Worm (Caenorhabditis elegans) whole organism, L3 larva: Measurements from ENCODE around the gene ngn-1.

Experiments
- R02D3.7 ChIP-seq: fragments of 150-350 bp; optimal IDR thresholded peaks from 2 replicates; lab custom pipeline; 2014; ENCODE audit warnings: missing biosample characterization, missing genetic modification characterization
- ZK546.5 ChIP-seq: sonication (generic microtip); optimal IDR thresholded peaks from 2 replicates; lab custom pipeline; 2017; ENCODE audit warnings: missing biosample characterization, missing genetic modification characterization
- aly-2 ChIP-seq: fragments of 150-350 bp; optimal IDR thresholded peaks from 2 replicates; lab custom pipeline; 2014; ENCODE audit warnings: missing biosample characterization, missing genetic modification characterization
- ama-1 ChIP-seq: fragments of 150-350 bp; optimal IDR thresholded peaks from 2 replicates; lab custom pipeline; 2018
- ceh-16 ChIP-seq: sonication (generic microtip); optimal IDR thresholded peaks from 2 replicates; lab custom pipeline; 2017; ENCODE audit warnings: missing biosample characterization, missing genetic modification characterization
- ceh-28 ChIP-seq: fragments of 150-350 bp; optimal IDR thresholded peaks from 2 replicates; lab custom pipeline; 2014; ENCODE audit warnings: missing biosample characterization, missing genetic modification reagents, missing genetic modification characterization
- ceh-9 ChIP-seq: sonication (generic microtip); optimal IDR thresholded peaks from 2 replicates; lab custom pipeline; 2018; ENCODE audit warnings: missing biosample characterization, missing genetic modification characterization
- daf-12 ChIP-seq: fragments of 150-350 bp; optimal IDR thresholded peaks from 2 replicates; lab custom pipeline; 2014; ENCODE audit warnings: missing biosample characterization, missing genetic modification reagents, missing genetic modification characterization
- elt-1 ChIP-seq: fragments of 150-350 bp; optimal IDR thresholded peaks from 2 replicates; lab custom pipeline; 2014; ENCODE audit warnings: missing biosample characterization, missing genetic modification characterization
- elt-2 ChIP-seq: sonication (generic microtip); optimal IDR thresholded peaks from 2 replicates; lab custom pipeline; 2016; ENCODE audit warnings: missing genetic modification reagents, mild to moderate bottlenecking, missing genetic modification characterization, missing compliant biosample characterization
- eor-1 ChIP-seq, 2 experiments: fragments of 150-350 bp; optimal IDR thresholded peaks; 2 replicates each; lab custom pipeline; 2014 to 2018; ENCODE audit warnings: missing biosample characterization in 2 of 2, missing genetic modification characterization in 2 of 2
- hmg-11 ChIP-seq: sonication (generic microtip); optimal IDR thresholded peaks from 2 replicates; lab custom pipeline; 2016; ENCODE audit warnings: missing genetic modification characterization, missing compliant biosample characterization
- jun-1 ChIP-seq: fragments of 150-350 bp; optimal IDR thresholded peaks from 2 replicates; lab custom pipeline; 2014; ENCODE audit warnings: missing biosample characterization, missing genetic modification reagents, missing genetic modification characterization
- lin-15B ChIP-seq: fragments of 150-350 bp; optimal IDR thresholded peaks from 2 replicates; lab custom pipeline; 2014; ENCODE audit warnings: missing biosample characterization, missing genetic modification characterization
- lsy-12 ChIP-seq: sonication (generic microtip); optimal IDR thresholded peaks from 2 replicates; lab custom pipeline; 2016; ENCODE audit warnings: mild to moderate bottlenecking, missing genetic modification characterization, missing compliant biosample characterization
- mdl-1 ChIP-seq: fragments of 150-350 bp; optimal IDR thresholded peaks from 2 replicates; lab custom pipeline; 2014; ENCODE audit warnings: missing biosample characterization, missing genetic modification characterization
- mml-1 ChIP-seq: fragments of 150-350 bp; sonication (generic microtip); optimal IDR thresholded peaks from 3 replicates; lab custom pipeline; 2014; ENCODE audit warnings: missing biosample characterization, missing genetic modification characterization
- nfya-1 ChIP-seq: sonication (generic microtip); optimal IDR thresholded peaks from 2 replicates; lab custom pipeline; 2017; ENCODE audit warnings: missing genetic modification characterization, mild to moderate bottlenecking, missing compliant biosample characterization, antibody characterized with exemption, moderate library complexity; ENCODE audit not compliant: insufficient read depth
- nhr-11 ChIP-seq: fragments of 150-350 bp; optimal IDR thresholded peaks from 2 replicates; lab custom pipeline; 2014; ENCODE audit warnings: missing biosample characterization, missing genetic modification characterization
- nhr-12 ChIP-seq: fragments of 150-350 bp; optimal IDR thresholded peaks from 2 replicates; lab custom pipeline; 2014; ENCODE audit warnings: missing biosample characterization, missing genetic modification characterization
- nhr-23 ChIP-seq: fragments of 150-350 bp; optimal IDR thresholded peaks from 2 replicates; lab custom pipeline; 2014; ENCODE audit warnings: missing biosample characterization, missing genetic modification reagents, missing genetic modification characterization
- nhr-237 ChIP-seq: fragments of 150-350 bp; optimal IDR thresholded peaks from 2 replicates; lab custom pipeline; 2014; ENCODE audit warnings: missing biosample characterization, missing genetic modification characterization
- nhr-25 ChIP-seq: sonication (generic microtip); optimal IDR thresholded peaks from 2 replicates; lab custom pipeline; 2017; ENCODE audit warnings: missing biosample characterization, missing genetic modification characterization
- nhr-67 ChIP-seq: fragments of 150-350 bp; optimal IDR thresholded peaks from 2 replicates; lab custom pipeline; 2014; ENCODE audit warnings: missing biosample characterization, missing genetic modification characterization
- nhr-77 ChIP-seq: fragments of 150-350 bp; optimal IDR thresholded peaks from 2 replicates; lab custom pipeline; 2014; ENCODE audit warnings: missing biosample characterization, missing genetic modification characterization
- pha-4 ChIP-seq: fragments of 150-350 bp; optimal IDR thresholded peaks from 2 replicates; lab custom pipeline; 2014; ENCODE audit warnings: missing biosample characterization, missing genetic modification reagents, missing genetic modification characterization
- pqm-1 ChIP-seq: fragments of 150-350 bp; optimal IDR thresholded peaks from 2 replicates; lab custom pipeline; 2017; ENCODE audit warnings: missing biosample characterization, missing genetic modification characterization, inconsistent platforms
- skn-1 ChIP-seq: fragments of 150-350 bp; optimal IDR thresholded peaks from 2 replicates; lab custom pipeline; 2014; ENCODE audit warnings: missing biosample characterization, missing genetic modification characterization
- snpc-4 ChIP-seq: fragments of 150-350 bp; optimal IDR thresholded peaks from 2 replicates; lab custom pipeline; 2014; ENCODE audit warnings: missing biosample characterization, missing genetic modification characterization
- tbx-2 ChIP-seq: sonication (generic microtip); optimal IDR thresholded peaks from 2 replicates; lab custom pipeline; 2016; ENCODE audit warnings: mild to moderate bottlenecking, missing genetic modification characterization, missing compliant biosample characterization
- unc-62 ChIP-seq: fragments of 150-350 bp; sonication (generic microtip); optimal IDR thresholded peaks from 4 replicates; lab custom pipeline; 2014; ENCODE audit warnings: missing biosample characterization, missing genetic modification reagents, missing genetic modification characterization
- zag-1 ChIP-seq: fragments of 150-350 bp; optimal IDR thresholded peaks from 2 replicates; lab custom pipeline; 2014; ENCODE audit warnings: missing biosample characterization, missing genetic modification characterization
- ztf-4 ChIP-seq: fragments of 150-350 bp; optimal IDR thresholded peaks from 2 replicates; lab custom pipeline; 2014; ENCODE audit warnings: missing biosample characterization, missing genetic modification characterization

The ngn-1 gene

ce11 chrIV:2630145-2630544 is 2.1 kb upstream of the ngn-1 start:
- TF ChIP-seq snpc-4: no peak
- TF ChIP-seq mdl-1: no peak
- TF ChIP-seq R02D3.7 (tag; lab: Kevin White, UChicago): no peak
- no peak for TF ChIP-seq daf-12 (tag; lab: Kevin White, UChicago)
- TF ChIP-seq hmg-11 (tag; lab: Kevin White, UChicago): no peak
- no peak for TF ChIP-seq ama-1 (lab: Kevin White, UChicago)
- no peak for TF ChIP-seq nhr-67 (tag; lab: Kevin White, UChicago)

ce11 chrIV:2618611-2619010 is 9.5 kb downstream of the ngn-1 start, which contains the start of gene smf-3:
smf-3 (plus strand) TSS chrIV:2618869.
- TF ChIP-seq ceh-28 (no peak), elt-1 (tag; lab: Kevin White, UChicago) (no peak), skn-1 (tag; lab: Kevin White, UChicago) (no peak), lsy-12 (tag; lab: Kevin White, UChicago) (no peak), ceh-9 (tag; lab: Kevin White, UChicago) (no peak), pha-4 (tag; lab: Kevin White, UChicago) (no peak), nhr-23 (no peak), eor-1 (tag; optimal IDR thresholded peaks at IDR 0.05; lab: Kevin White, UChicago) (no peak), zag-1 (tag; lab: Kevin White, UChicago) (no peak), ama-1 (lab: Kevin White, UChicago) (no peak), elt-2 (tag; lab: Kevin White, UChicago) (peak; percentile 98), daf-12 (tag; lab: Kevin White, UChicago) (no peak), pqm-1 (tag; lab: Kevin White, UChicago) (peak; percentile 96), mml-1 (tag; lab: Kevin White, UChicago) (no peak), tbx-2 (tag; lab: Kevin White, UChicago) (no peak), nhr-77 (tag; lab: Kevin White, UChicago) (no peak), aly-2 (no peak), unc-62 (no peak), nfya-1 (tag; lab: Kevin White, UChicago) (peak; percentile 6), ztf-4 (tag; lab: Kevin White, UChicago) (no peak), nhr-237 (tag; lab: Kevin White, UChicago) (no peak), R02D3.7 (tag; lab: Kevin White, UChicago) (no peak), jun-1 (tag; lab: Kevin White, UChicago) (no peak), nhr-25 (no peak)

ce11 chrIV:2616853-2617252 is 11.2 kb downstream of the ngn-1 start:
- TF ChIP-seq ceh-28 (peak; percentile 78), nhr-67 (tag; lab: Kevin White, UChicago) (no peak)

- peak; percentile 62 for TF ChIP-seq pqm-1 (tag; lab: Kevin White, UChicago)
- TF ChIP-seq elt-2 (tag; lab: Kevin White, UChicago): peak; percentile 63
- no peak for TF ChIP-seq nhr-12 (tag; lab: Kevin White, UChicago)
- TF ChIP-seq, all 47 proteins: peak for 2
Observed at ce11 chrIV:2613754-2614244, 14.3 kb downstream of the ngn-1 start, which contains the start of gene daao-1. daao-1 (plus strand) TSS chrIV:2614194.

ce11 chrIV:2613011-2613503 is 15.0 kb downstream of the ngn-1 start, which contains the start of gene Y69A2AR.28:
Y69A2AR.28 (minus strand) TSS chrIV:2613061.
- no peak for TF ChIP-seq R02D3.7 (tag; lab: Kevin White, UChicago)
- TF ChIP-seq lin-15B (tag; lab: Kevin White, UChicago): peak; percentile 45
- TF ChIP-seq, all 47 proteins: peak for 1

- TF ChIP-seq lin-15B (tag; lab: Kevin White, UChicago): no peak
- TF ChIP-seq nhr-23: no peak
- no peak for TF ChIP-seq nhr-11 (tag; lab: Kevin White, UChicago)
- no peak for TF ChIP-seq ZK546.5 (tag; lab: Kevin White, UChicago)
- TF ChIP-seq ceh-16 (tag; lab: Kevin White, UChicago): no peak
- no peak for TF ChIP-seq nhr-237 (tag; lab: Kevin White, UChicago)
- no peak for TF ChIP-seq eor-1 (tag; optimal IDR thresholded peaks at IDR 0.05; lab: Kevin White, UChicago)
Observed at ce11 chrIV:2610974-2611373, 17.1 kb downstream of the ngn-1 start.
